Worm (Caenorhabditis elegans) whole organism, midembryonic: Measurements from ENCODE around the gene ZK938.1.

Experiments
- flt-1 ChIP-seq: fragments of 200-800 bp; sonication (Bioruptor generic); IDR thresholded peaks from 2 replicates; pipeline ENCODE4 v1.3.6; 2022; ENCODE audit warnings: missing genetic modification characterization, missing compliant biosample characterization
- med-1 ChIP-seq: sonication (generic microtip); optimal IDR thresholded peaks from 2 replicates; lab custom pipeline; 2017; ENCODE audit warnings: missing genetic modification characterization, mild to moderate bottlenecking, missing compliant biosample characterization, antibody characterized with exemption, missing genetic modification reagents; ENCODE audit not compliant: insufficient read depth
- ref-1 ChIP-seq: fragments of 200-800 bp; sonication (Bioruptor generic); conservative IDR thresholded peaks from 2 replicates; pipeline ENCODE4 v1.3.6; 2022; ENCODE audit warnings: missing genetic modification reagents, missing genetic modification characterization, missing compliant biosample characterization
- tab-1 ChIP-seq: fragments of 200-800 bp; sonication (Bioruptor generic); IDR thresholded peaks from 2 replicates; pipeline ENCODE4 v1.3.6; 2022; ENCODE audit warnings: missing genetic modification characterization, missing compliant biosample characterization
- ztf-23 ChIP-seq: fragments of 200-800 bp; sonication (Bioruptor generic); IDR thresholded peaks from 2 replicates; pipeline ENCODE4 v1.3.6; 2022; ENCODE audit warnings: missing genetic modification reagents, missing genetic modification characterization, missing compliant biosample characterization
- ztf-29 ChIP-seq: fragments of 200-800 bp; sonication (Bioruptor generic); IDR thresholded peaks from 2 replicates; pipeline ENCODE4 v1.3.6; 2022; ENCODE audit warnings: missing genetic modification reagents, missing genetic modification characterization, missing compliant biosample characterization

- no peak for TF ChIP-seq med-1
- TF ChIP-seq ztf-23 (GFP tag; lab: Robert Waterston, UW), result no peak
- TF ChIP-seq ref-1 (GFP tag; lab: Robert Waterston, UW), result no peak
- TF ChIP-seq flt-1 (GFP tag; lab: Robert Waterston, UW), result no peak
- TF ChIP-seq tab-1 (GFP tag; lab: Robert Waterston, UW), result 0 out of 2 replicates have a peak, but pooled peaks have one; percentile 7
- TF ChIP-seq ztf-29 (GFP tag; lab: Robert Waterston, UW), result no peak
These were observed 9.2 kb downstream of the ZK938.1 start, which contains the start of gene arrd-4 for ce11 chrII:9838260-9838935.
